Worm (Caenorhabditis elegans) whole organism, late embryonic: ENCODE results near the gene srsx-16.

Source experiments
- C08G9.2 ChIP-seq: sonication (generic microtip); optimal IDR thresholded peaks from 2 replicates; lab custom pipeline; 2016; ENCODE audit warnings: mild to moderate bottlenecking, missing genetic modification characterization, moderate library complexity, missing compliant biosample characterization
- K09A11.1 ChIP-seq: sonication (generic microtip); optimal IDR thresholded peaks from 2 replicates; lab custom pipeline; 2017; ENCODE audit warnings: antibody characterized with exemption, mild to moderate bottlenecking, missing genetic modification characterization, missing compliant biosample characterization; ENCODE audit not compliant: insufficient read depth
- T23F11.4 ChIP-seq: fragments of 200-800 bp; sonication (Bioruptor generic); optimal IDR thresholded peaks from 2 replicates; lab custom pipeline; 2018; ENCODE audit warnings: mild to moderate bottlenecking, missing genetic modification characterization, missing compliant biosample characterization
- ahr-1 ChIP-seq: sonication (generic microtip); optimal IDR thresholded peaks from 2 replicates; lab custom pipeline; 2016; ENCODE audit warnings: missing genetic modification characterization, missing compliant biosample characterization
- ceh-14 ChIP-seq: sonication (generic microtip); optimal IDR thresholded peaks from 2 replicates; lab custom pipeline; 2016; ENCODE audit warnings: missing genotype, missing genetic modification characterization, missing compliant biosample characterization
- ceh-18 ChIP-seq: sonication (generic microtip); optimal IDR thresholded peaks from 2 replicates; lab custom pipeline; 2016; ENCODE audit warnings: missing genetic modification characterization, missing compliant biosample characterization
- ceh-31 ChIP-seq: sonication (generic microtip); optimal IDR thresholded peaks from 2 replicates; lab custom pipeline; 2016; ENCODE audit warnings: missing genetic modification characterization, missing compliant biosample characterization
- ceh-45 ChIP-seq: fragments of 200-800 bp; sonication (Bioruptor generic); IDR thresholded peaks from 2 replicates; pipeline ENCODE4 v1.3.6; 2022; ENCODE audit warnings: missing genetic modification reagents, missing genetic modification characterization, missing compliant biosample characterization
- ceh-48 ChIP-seq: sonication (generic microtip); optimal IDR thresholded peaks from 2 replicates; lab custom pipeline; 2016; ENCODE audit warnings: missing genetic modification characterization, inconsistent platforms, missing compliant biosample characterization
- ceh-6 ChIP-seq: fragments of 200-800 bp; sonication (Bioruptor generic); optimal IDR thresholded peaks from 2 replicates; lab custom pipeline; 2018; ENCODE audit warnings: mild to moderate bottlenecking, missing genetic modification characterization, missing compliant biosample characterization
- ceh-9 ChIP-seq: sonication (generic microtip); optimal IDR thresholded peaks from 2 replicates; lab custom pipeline; 2016; ENCODE audit warnings: mild to moderate bottlenecking, missing genetic modification characterization, inconsistent platforms, missing compliant biosample characterization
- che-1 ChIP-seq: sonication (generic microtip); optimal IDR thresholded peaks from 2 replicates; lab custom pipeline; 2016; ENCODE audit warnings: mild to moderate bottlenecking, missing genetic modification characterization, missing compliant biosample characterization
- dve-1 ChIP-seq: sonication (generic microtip); optimal IDR thresholded peaks from 2 replicates; lab custom pipeline; 2017; ENCODE audit warnings: antibody characterized with exemption, mild to moderate bottlenecking, missing genetic modification characterization, missing compliant biosample characterization
- elt-4 ChIP-seq: sonication (generic microtip); optimal IDR thresholded peaks from 2 replicates; lab custom pipeline; 2016; ENCODE audit warnings: missing genetic modification characterization, missing compliant biosample characterization
- eyg-1 ChIP-seq: sonication (generic microtip); optimal IDR thresholded peaks from 2 replicates; lab custom pipeline; 2016; ENCODE audit warnings: missing genotype, missing genetic modification characterization, missing compliant biosample characterization
- fax-1 ChIP-seq: sonication (generic microtip); optimal IDR thresholded peaks from 2 replicates; lab custom pipeline; 2016; ENCODE audit warnings: missing genotype, missing genetic modification characterization, missing compliant biosample characterization
- fkh-10 ChIP-seq: fragments of 150-350 bp; optimal IDR thresholded peaks from 2 replicates; lab custom pipeline; 2014; ENCODE audit warnings: missing biosample characterization, missing genetic modification reagents, missing genetic modification characterization
- hlh-13 ChIP-seq: fragments of 200-800 bp; sonication (Bioruptor generic); optimal IDR thresholded peaks from 2 replicates; lab custom pipeline; 2018; ENCODE audit warnings: mild to moderate bottlenecking, missing genetic modification characterization, missing compliant biosample characterization
- hlh-30 ChIP-seq: sonication (generic microtip); optimal IDR thresholded peaks from 2 replicates; lab custom pipeline; 2017; ENCODE audit warnings: antibody characterized with exemption, missing genetic modification characterization, missing compliant biosample characterization; ENCODE audit not compliant: insufficient read depth
- hlh-6 ChIP-seq: sonication (generic microtip); optimal IDR thresholded peaks from 2 replicates; lab custom pipeline; 2016; ENCODE audit warnings: missing genotype, missing genetic modification characterization, missing compliant biosample characterization
- lim-6 ChIP-seq: sonication (generic microtip); optimal IDR thresholded peaks from 2 replicates; lab custom pipeline; 2016; ENCODE audit warnings: missing genetic modification characterization, missing compliant biosample characterization
- lin-11 ChIP-seq: fragments of 200-800 bp; sonication (Bioruptor generic); optimal IDR thresholded peaks from 2 replicates; lab custom pipeline; 2018; ENCODE audit warnings: mild to moderate bottlenecking, missing genetic modification characterization, missing compliant biosample characterization
- mec-3 ChIP-seq: sonication (generic microtip); optimal IDR thresholded peaks from 2 replicates; lab custom pipeline; 2016; ENCODE audit warnings: borderline replicate concordance, missing genetic modification characterization, missing compliant biosample characterization
- nfya-1 ChIP-seq: sonication (generic microtip); optimal IDR thresholded peaks from 2 replicates; lab custom pipeline; 2017; ENCODE audit warnings: missing genetic modification characterization, mild to moderate bottlenecking, missing compliant biosample characterization, antibody characterized with exemption, moderate library complexity
- nhr-11 ChIP-seq: fragments of 150-350 bp; optimal IDR thresholded peaks from 2 replicates; lab custom pipeline; 2014; ENCODE audit warnings: missing biosample characterization, missing genetic modification characterization
- nhr-232 ChIP-seq: sonication (generic microtip); optimal IDR thresholded peaks from 2 replicates; lab custom pipeline; 2016; ENCODE audit warnings: missing genetic modification characterization, missing compliant biosample characterization
- odd-2 ChIP-seq: sonication (generic microtip); optimal IDR thresholded peaks from 2 replicates; lab custom pipeline; 2017; ENCODE audit warnings: antibody characterized with exemption, mild to moderate bottlenecking, missing genetic modification characterization, missing compliant biosample characterization
- pag-3 ChIP-seq: sonication (generic microtip); optimal IDR thresholded peaks from 2 replicates; lab custom pipeline; 2016; ENCODE audit warnings: missing compliant biosample characterization, missing genetic modification characterization, borderline replicate concordance
- pros-1 ChIP-seq: fragments of 150-350 bp; optimal IDR thresholded peaks from 2 replicates; lab custom pipeline; 2014; ENCODE audit warnings: missing biosample characterization, missing genetic modification reagents, missing genetic modification characterization
- ref-2 ChIP-seq: sonication (generic microtip); optimal IDR thresholded peaks from 2 replicates; lab custom pipeline; 2016; ENCODE audit warnings: missing genetic modification characterization, missing compliant biosample characterization
- rnt-1 ChIP-seq: sonication (generic microtip); optimal IDR thresholded peaks from 2 replicates; lab custom pipeline; 2016; ENCODE audit warnings: missing genetic modification characterization, missing compliant biosample characterization
- sdc-2 ChIP-seq: sonication (generic microtip); optimal IDR thresholded peaks from 2 replicates; lab custom pipeline; 2016; ENCODE audit warnings: missing genotype, missing genetic modification characterization, missing compliant biosample characterization
- sox-2 ChIP-seq: fragments of 200-800 bp; sonication (Bioruptor generic); IDR thresholded peaks from 2 replicates; pipeline ENCODE4 v1.3.6; 2022; ENCODE audit warnings: missing genetic modification reagents, missing genetic modification characterization, missing compliant biosample characterization
- sox-4 ChIP-seq: sonication (generic microtip); optimal IDR thresholded peaks from 2 replicates; lab custom pipeline; 2017; ENCODE audit warnings: mild to moderate bottlenecking, missing genetic modification characterization, inconsistent platforms, missing compliant biosample characterization
- syd-9 ChIP-seq: sonication (generic microtip); optimal IDR thresholded peaks from 2 replicates; lab custom pipeline; 2016; ENCODE audit warnings: mild to moderate bottlenecking, missing genetic modification characterization, moderate library complexity, missing compliant biosample characterization
- tbx-7 ChIP-seq: sonication (generic microtip); optimal IDR thresholded peaks from 2 replicates; lab custom pipeline; 2016; ENCODE audit warnings: missing genotype, missing genetic modification characterization, missing compliant biosample characterization
- unc-42 ChIP-seq: sonication (generic microtip); optimal IDR thresholded peaks from 2 replicates; lab custom pipeline; 2016; ENCODE audit warnings: missing genotype, missing genetic modification characterization, missing compliant biosample characterization
- unc-55 ChIP-seq: sonication (generic microtip); optimal IDR thresholded peaks from 2 replicates; lab custom pipeline; 2017; ENCODE audit warnings: missing biosample characterization, missing genetic modification reagents, missing genetic modification characterization
- unc-86 ChIP-seq: sonication (generic microtip); optimal IDR thresholded peaks from 2 replicates; lab custom pipeline; 2016; ENCODE audit warnings: missing genetic modification characterization, missing compliant biosample characterization
- zip-5 ChIP-seq: sonication (generic microtip); optimal IDR thresholded peaks from 2 replicates; lab custom pipeline; 2016; ENCODE audit warnings: missing genetic modification characterization, missing compliant biosample characterization
- ztf-16 ChIP-seq: sonication (generic microtip); optimal IDR thresholded peaks from 2 replicates; lab custom pipeline; 2017; ENCODE audit warnings: missing genetic modification characterization, missing compliant biosample characterization

srsx-16 gene

DNA sequence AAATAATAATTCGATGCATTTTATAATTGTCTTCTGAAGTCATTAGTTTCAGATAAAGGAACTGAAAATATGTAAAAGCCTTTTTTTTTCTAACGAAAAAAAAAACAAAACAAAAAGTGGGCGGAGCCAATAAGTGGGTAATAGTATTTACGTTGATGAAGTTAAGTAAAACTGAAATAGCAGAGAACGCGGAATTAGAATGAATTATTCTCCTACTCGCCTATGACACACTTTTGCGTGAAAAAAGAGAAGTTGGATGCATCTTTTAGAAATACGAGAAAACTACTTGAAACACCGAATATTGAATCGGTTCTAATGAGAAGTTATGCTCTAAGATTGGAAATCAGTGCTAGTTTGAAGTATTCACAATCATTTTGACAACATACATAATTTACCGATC, at the start of gene srsx-16:
srsx-16 (minus strand) TSS at position 101 of the 400 bp plus-strand sequence.
- TF ChIP-seq C08G9.2 (tag; lab: Kevin White, UChicago) (no peak), syd-9 (tag; lab: Kevin White, UChicago) (no peak), ceh-18 (tag; lab: Kevin White, UChicago) (no peak), ahr-1 (no peak), ceh-45 (GFP tag; lab: Robert Waterston, UW) (no peak), odd-2 (tag; lab: Kevin White, UChicago) (no peak), eyg-1 (tag; lab: Kevin White, UChicago) (no peak)
- TF ChIP-seq, all 69 proteins: peak for 0

DNA sequence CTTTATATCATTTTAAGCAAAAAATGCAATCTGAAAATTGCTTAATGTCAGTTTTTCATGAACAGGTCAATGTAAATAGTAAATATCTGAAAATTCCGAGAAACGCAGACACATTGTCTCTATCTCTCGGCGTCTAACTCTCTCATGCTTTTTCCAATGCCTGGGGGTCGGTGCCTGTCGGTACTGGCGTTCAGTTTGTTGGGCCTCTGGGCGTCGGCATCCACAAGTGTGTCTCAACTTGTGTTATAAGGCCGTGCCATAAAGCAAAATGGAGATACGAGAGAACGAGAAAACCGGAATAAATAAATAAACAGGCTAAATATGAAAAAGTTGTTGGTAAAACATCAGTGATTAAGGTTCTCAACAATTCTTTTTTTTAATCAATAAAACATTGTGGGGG, 47.6 kb upstream of the srsx-16 start:
- TF ChIP-seq ceh-18 (tag; lab: Kevin White, UChicago) (peak; percentile 2), nhr-232 (no peak)

DNA sequence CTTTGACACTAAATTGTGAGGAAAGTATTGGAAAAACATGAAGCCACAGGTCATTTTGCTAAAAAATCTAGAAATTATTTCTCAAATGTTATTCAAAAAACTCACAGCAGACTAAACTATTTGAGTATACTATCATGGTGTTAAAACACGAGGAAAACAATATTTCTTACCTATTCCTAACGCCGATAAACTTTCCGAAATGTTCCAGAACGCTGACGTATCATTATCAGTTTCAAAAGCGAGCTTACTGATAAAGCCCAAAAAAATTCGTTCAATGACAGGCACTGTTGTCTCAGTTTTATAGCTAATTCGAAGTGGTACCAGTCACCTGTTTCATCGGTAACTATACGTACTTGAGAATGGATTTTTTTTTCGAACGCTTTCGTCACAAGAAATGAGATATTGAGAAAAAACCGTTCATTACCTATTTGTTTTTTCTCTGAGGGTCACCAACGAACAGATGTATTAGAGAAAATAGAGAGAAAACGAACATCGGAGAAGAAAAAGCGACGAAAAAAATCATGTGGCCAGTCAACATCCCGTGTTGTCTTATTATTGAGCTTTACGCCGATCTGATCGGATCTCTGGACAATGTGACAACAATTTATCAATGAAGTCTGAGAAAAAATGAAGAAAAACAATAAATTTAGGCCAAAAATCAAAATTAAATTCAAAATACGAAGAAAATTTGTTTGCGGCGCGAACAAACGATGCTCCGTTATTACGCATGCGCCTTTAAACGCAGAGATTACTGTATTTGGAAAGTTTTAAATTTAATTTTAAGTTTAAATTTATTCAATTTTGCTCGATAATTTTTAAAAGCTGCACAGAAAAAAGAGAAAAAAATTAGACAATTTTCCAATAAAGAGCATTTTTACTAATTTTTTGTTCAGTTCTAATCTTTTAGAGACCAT, 46.8 kb upstream of the srsx-16 start:
- TF ChIP-seq nhr-11 (tag; lab: Kevin White, UChicago) (no peak), nhr-232 (no peak), C08G9.2 (tag; lab: Kevin White, UChicago) (no peak), sdc-2 (tag; lab: Kevin White, UChicago) (no peak), sox-2 (GFP tag; lab: Robert Waterston, UW) (no peak), T23F11.4 (GFP tag; lab: Kevin White, UChicago) (no peak), sox-4 (no peak), tbx-7 (tag; lab: Kevin White, UChicago) (no peak), hlh-6 (tag; lab: Kevin White, UChicago) (no peak), zip-5 (no peak), pros-1 (no peak), mec-3 (tag; lab: Kevin White, UChicago) (no peak), lin-11 (tag; lab: Kevin White, UChicago) (no peak), ref-2 (tag; lab: Kevin White, UChicago) (no peak), ceh-9 (tag; lab: Kevin White, UChicago) (no peak), ceh-14 (no peak), K09A11.1 (tag; lab: Kevin White, UChicago) (no peak), ztf-16 (no peak)

DNA sequence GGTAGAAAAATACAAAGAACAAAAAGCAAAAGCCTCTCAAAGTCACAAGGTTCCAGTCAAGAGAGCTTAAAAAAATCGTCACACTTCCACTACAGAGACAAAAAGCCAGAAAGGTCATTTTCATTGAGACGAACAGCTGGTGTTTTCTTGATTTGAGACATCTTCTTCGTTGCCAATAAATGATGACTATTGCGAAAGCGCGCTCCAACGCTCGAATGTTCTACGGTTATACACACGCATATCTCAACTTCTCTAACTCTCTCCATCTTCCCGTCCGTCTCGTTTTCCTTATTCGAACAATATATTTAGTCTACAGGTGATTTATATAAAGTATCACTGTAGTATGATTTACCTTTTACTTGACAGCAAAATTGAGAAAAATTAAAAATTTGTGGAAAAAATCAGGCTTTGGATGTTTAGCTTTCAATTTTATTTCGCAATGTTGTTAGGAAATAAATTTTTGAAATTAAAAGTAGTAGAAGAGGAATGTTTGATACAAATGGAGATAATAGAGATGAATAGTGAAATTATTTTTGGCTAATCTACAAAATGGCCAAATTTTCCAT, 45.9 kb upstream of the srsx-16 start:
- no peak for TF ChIP-seq hlh-6 (tag; lab: Kevin White, UChicago)
- peak; percentile 73 for TF ChIP-seq unc-55 (GFP tag; lab: Kevin White, UChicago)
- peak; percentile 19 for TF ChIP-seq ceh-31 (tag; lab: Kevin White, UChicago)
- TF ChIP-seq nhr-11 (tag; lab: Kevin White, UChicago), result no peak
- TF ChIP-seq rnt-1, result no peak
- TF ChIP-seq hlh-30 (tag; lab: Kevin White, UChicago), result peak; percentile 30
- TF ChIP-seq nfya-1, result peak; percentile 4
- TF ChIP-seq, all 69 proteins: peak for 4

DNA sequence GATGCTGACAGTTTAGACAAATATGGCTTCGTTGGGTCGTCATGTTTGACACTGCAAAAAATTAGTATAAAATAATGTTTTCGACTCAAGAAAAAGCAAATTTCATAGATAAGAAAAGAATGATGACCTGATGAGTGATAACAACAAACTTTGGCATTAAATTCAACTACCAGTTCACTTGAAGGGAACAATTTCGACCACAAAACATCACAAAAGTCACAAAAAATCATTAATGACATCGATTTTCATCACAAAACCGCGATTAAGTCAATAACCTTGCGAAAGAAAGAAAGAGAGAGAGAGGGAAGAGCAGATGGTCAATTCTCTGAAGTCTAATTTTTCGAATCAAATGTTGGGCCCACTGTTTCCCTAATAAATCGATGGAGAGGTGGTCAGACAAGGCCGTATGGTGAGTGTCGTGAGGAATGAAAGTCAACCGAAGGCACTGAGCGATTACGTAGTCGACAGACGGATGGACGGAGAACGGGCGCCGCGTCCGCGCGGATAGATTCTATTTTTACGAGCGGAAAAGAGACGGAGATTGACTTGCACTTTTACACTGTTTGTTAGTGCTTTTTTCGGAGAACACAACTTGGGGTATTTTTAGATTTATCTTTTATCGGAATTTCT, 44.9 kb upstream of the srsx-16 start, which contains the start of gene bec-1:
bec-1 (minus strand) TSS at position 51 of the 630 bp plus-strand sequence.
- no peak for TF ChIP-seq che-1 (tag; lab: Kevin White, UChicago)
- TF ChIP-seq fax-1 (tag; lab: Kevin White, UChicago), result no peak
- no peak for TF ChIP-seq elt-4 (tag; lab: Kevin White, UChicago)
- no peak for TF ChIP-seq ceh-6 (GFP tag; lab: Kevin White, UChicago)
- TF ChIP-seq lim-6 (tag; lab: Kevin White, UChicago), result no peak
- no peak for TF ChIP-seq ceh-48 (tag; lab: Kevin White, UChicago)
- TF ChIP-seq K09A11.1 (tag; lab: Kevin White, UChicago), result no peak
- no peak for TF ChIP-seq unc-42 (tag; lab: Kevin White, UChicago)
- TF ChIP-seq unc-86, result no peak
- no peak for TF ChIP-seq sdc-2 (tag; lab: Kevin White, UChicago)
- TF ChIP-seq unc-55 (GFP tag; lab: Kevin White, UChicago), result no peak
- TF ChIP-seq lin-11 (tag; lab: Kevin White, UChicago), result no peak
- no peak for TF ChIP-seq pros-1
- TF ChIP-seq hlh-13 (GFP tag; lab: Kevin White, UChicago), result no peak
- TF ChIP-seq nhr-11 (tag; lab: Kevin White, UChicago), result no peak
- no peak for TF ChIP-seq tbx-7 (tag; lab: Kevin White, UChicago)
- no peak for TF ChIP-seq dve-1 (tag; lab: Kevin White, UChicago)
- TF ChIP-seq pag-3 (tag; lab: Kevin White, UChicago), result no peak
- TF ChIP-seq fkh-10 (GFP tag; lab: Kevin White, UChicago), result no peak
